Worm (Caenorhabditis elegans): ENCODE data around the gene dmsr-13.

The dmsr-13 gene

ce11 chrV:6819812-6820211 lies at the start of gene dmsr-13:
dmsr-13 (minus strand) TSS chrV:6819912.
- TF ChIP-seq ceh-16 (tag; optimal IDR thresholded peaks at IDR 0.05) = no peak
- TF ChIP-seq ztf-1 (GFP tag; conservative IDR thresholded peaks at IDR 0.05) = no peak
- no peak for TF ChIP-seq alr-1 (tag; optimal IDR thresholded peaks at IDR 0.05)
- TF ChIP-seq unc-39 (tag; optimal IDR thresholded peaks at IDR 0.05) = no peak
- no peak for TF ChIP-seq Y55F3AM.14 (GFP tag; optimal IDR thresholded peaks at IDR 0.05)
- no peak for TF ChIP-seq lin-13 (GFP tag; optimal IDR thresholded peaks at IDR 0.05)
- no peak for TF ChIP-seq ama-1 (optimal IDR thresholded peaks at IDR 0.05)
- no peak for TF ChIP-seq ceh-82 (tag; optimal IDR thresholded peaks at IDR 0.05)
- no peak for TF ChIP-seq snpc-4 (tag; optimal IDR thresholded peaks at IDR 0.05)
- no peak for TF ChIP-seq sma-9 (GFP tag; optimal IDR thresholded peaks at IDR 0.05)
- no peak for TF ChIP-seq sma-9 (tag; optimal IDR thresholded peaks at IDR 0.05)
- no peak for TF ChIP-seq nhr-11 (tag; optimal IDR thresholded peaks at IDR 0.05)
- TF ChIP-seq nhr-25 (tag; optimal IDR thresholded peaks at IDR 0.05) = no peak
- no peak for TF ChIP-seq nhr-23 (tag; optimal IDR thresholded peaks at IDR 0.05)
- TF ChIP-seq ZK546.5 (tag; optimal IDR thresholded peaks at IDR 0.05) = no peak
- TF ChIP-seq F13H6.1 (tag; optimal IDR thresholded peaks at IDR 0.05) = no peak
- no peak for TF ChIP-seq zag-1 (tag; optimal IDR thresholded peaks at IDR 0.05)
- no peak for TF ChIP-seq gmeb-1 (tag; optimal IDR thresholded peaks at IDR 0.05)

DNA sequence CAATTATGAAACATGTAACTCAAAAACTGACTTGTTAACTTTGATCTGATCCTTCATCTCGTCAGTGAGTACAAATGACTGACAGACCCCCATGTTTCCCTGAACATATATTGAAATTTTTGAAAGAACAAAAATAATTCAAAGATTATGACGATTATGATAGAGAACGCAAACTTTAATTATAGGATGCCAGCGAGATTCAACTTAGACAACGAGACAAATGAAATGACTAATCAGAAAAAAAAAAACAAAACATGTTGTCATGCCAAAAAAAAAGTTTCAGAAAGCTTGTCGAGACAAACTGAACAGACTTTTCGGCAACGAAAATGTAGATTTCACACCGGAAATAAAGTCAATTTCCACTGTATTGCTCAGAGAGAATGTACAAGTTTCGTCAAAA lies 35.0 kb upstream of the dmsr-13 start, which contains the start of gene gpa-10:
gpa-10 (minus strand) TSS at position 101 of the 400 bp plus-strand sequence.
- no peak for TF ChIP-seq unc-55 (GFP tag; optimal IDR thresholded peaks at IDR 0.05)

- TF ChIP-seq ama-1 (optimal IDR thresholded peaks at IDR 0.05) (no peak), zag-1 (tag; optimal IDR thresholded peaks at IDR 0.05) (no peak)
Measured at ce11 chrV:6846507-6846906, 26.8 kb upstream of the dmsr-13 start, which contains the start of gene lgc-54. lgc-54 (minus strand) TSS chrV:6846607.

- TF ChIP-seq mab-5 (tag; optimal IDR thresholded peaks at IDR 0.05) = no peak
Measured at ce11 chrV:6842437-6842836, 22.7 kb upstream of the dmsr-13 start, which contains the start of gene T15B7.1. T15B7.1 (plus strand) TSS chrV:6842737.

DNA sequence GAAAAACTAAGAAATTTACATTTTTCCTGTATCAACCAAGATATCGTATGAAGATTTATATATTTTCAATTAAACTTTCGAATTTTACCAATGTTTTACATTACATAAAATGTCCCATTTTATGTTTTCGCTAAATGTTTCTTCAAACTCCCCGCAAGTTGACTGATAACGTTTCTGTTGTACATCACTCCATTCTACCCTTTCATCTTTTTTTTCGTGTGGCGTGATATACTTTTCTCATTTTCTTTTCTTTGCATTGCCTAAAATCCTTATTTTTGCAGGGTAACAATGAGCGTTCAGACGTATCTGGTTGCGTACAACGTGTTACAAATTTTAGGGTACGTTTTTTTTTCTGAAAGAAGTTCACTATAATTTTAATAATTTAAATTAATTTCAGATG lies 19.3 kb upstream of the dmsr-13 start, which contains the start of gene hpo-8:
hpo-8 (plus strand) TSS at position 282 of the 400 bp plus-strand sequence.
- TF ChIP-seq mbf-1 (tag; optimal IDR thresholded peaks at IDR 0.05) = no peak
- TF ChIP-seq nhr-10 (tag; optimal IDR thresholded peaks at IDR 0.05) = no peak
- no peak for TF ChIP-seq R02D3.7 (tag; optimal IDR thresholded peaks at IDR 0.05)
- no peak for TF ChIP-seq Y55F3AM.14 (GFP tag; optimal IDR thresholded peaks at IDR 0.05)
- TF ChIP-seq nhr-6 (tag; optimal IDR thresholded peaks at IDR 0.05) = no peak
- no peak for TF ChIP-seq sma-9 (GFP tag; optimal IDR thresholded peaks at IDR 0.05)
- TF ChIP-seq sma-9 (tag; optimal IDR thresholded peaks at IDR 0.05) = no peak
- no peak for TF ChIP-seq nhr-21 (tag; optimal IDR thresholded peaks at IDR 0.05)
- TF ChIP-seq F13H6.1 (tag; optimal IDR thresholded peaks at IDR 0.05) = no peak

DNA sequence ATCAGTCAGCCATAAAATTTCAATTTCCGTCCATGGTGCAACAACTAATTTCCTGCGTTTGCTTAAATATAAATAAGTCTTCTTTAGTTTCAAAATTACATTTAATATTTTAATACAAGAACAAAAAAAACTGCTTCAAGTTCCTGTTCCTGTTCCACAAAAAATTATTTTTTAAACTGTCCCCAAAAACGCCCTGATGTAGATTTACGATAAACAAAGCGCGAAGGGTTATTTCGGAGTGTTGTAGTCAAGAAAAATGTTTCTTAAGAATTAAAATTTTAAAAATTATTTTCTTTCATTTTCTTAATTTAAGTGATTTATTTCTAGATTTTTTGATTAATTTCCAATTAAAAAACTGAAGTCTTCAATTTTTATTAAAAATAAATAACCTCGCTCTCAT lies 18.9 kb upstream of the dmsr-13 start, which contains the start of gene T15B7.15:
T15B7.15 (minus strand) TSS at position 67 of the 400 bp plus-strand sequence.
- TF ChIP-seq lin-11 (tag; optimal IDR thresholded peaks at IDR 0.05) = no peak
- TF ChIP-seq dmd-4 (tag; optimal IDR thresholded peaks at IDR 0.05) = no peak
- TF ChIP-seq unc-39 (tag; optimal IDR thresholded peaks at IDR 0.05) = no peak
- peak; percentile 78 for TF ChIP-seq gmeb-1 (tag; optimal IDR thresholded peaks at IDR 0.05)
- peak; percentile 50 for TF ChIP-seq C34F6.9 (tag; optimal IDR thresholded peaks at IDR 0.05)
- TF ChIP-seq mbf-1 (tag; optimal IDR thresholded peaks at IDR 0.05) = no peak
- no peak for TF ChIP-seq Y55F3AM.14 (GFP tag; optimal IDR thresholded peaks at IDR 0.05)
- TF ChIP-seq R02D3.7 (tag; optimal IDR thresholded peaks at IDR 0.05) = peak; percentile 93
- TF ChIP-seq unc-55 (GFP tag; optimal IDR thresholded peaks at IDR 0.05) = peak; percentile 81
- peak; percentile 8 for TF ChIP-seq sma-9 (GFP tag; optimal IDR thresholded peaks at IDR 0.05)
- TF ChIP-seq sma-9 (tag; optimal IDR thresholded peaks at IDR 0.05) = no peak

- no peak for TF ChIP-seq aly-2 (tag; optimal IDR thresholded peaks at IDR 0.05)
- no peak for TF ChIP-seq alr-1 (tag; optimal IDR thresholded peaks at IDR 0.05)
Measured at ce11 chrV:6836036-6836435, 16.3 kb upstream of the dmsr-13 start.

DNA sequence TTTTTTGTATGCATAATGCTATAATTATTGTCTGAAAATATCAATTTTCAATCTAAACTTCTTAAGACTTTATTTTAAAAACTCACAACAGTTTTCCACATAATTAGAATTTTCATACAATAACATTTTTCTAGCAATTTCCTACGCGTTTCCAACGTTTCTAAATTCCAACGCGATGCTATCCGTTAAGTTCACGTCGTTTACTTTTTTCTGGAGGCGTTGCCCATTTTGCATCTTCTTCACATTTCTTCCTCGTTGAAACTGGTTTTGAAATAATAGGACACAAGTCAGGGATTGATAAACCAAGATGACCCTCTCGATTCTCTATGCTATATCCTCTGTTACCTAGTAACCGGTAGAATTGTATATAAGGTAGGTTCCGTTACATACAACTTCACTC lies 15.5 kb upstream of the dmsr-13 start, which contains the start of the genes T15B7.14 and col-143:
T15B7.14 (minus strand) TSS at position 101 of the 400 bp plus-strand sequence.
col-143 (plus strand) TSS at position 394 of the 400 bp plus-strand sequence.
- no peak for TF ChIP-seq ZK546.5 (tag; optimal IDR thresholded peaks at IDR 0.05)
- TF ChIP-seq lsy-2 (tag; optimal IDR thresholded peaks at IDR 0.05) = no peak
- TF ChIP-seq nhr-10 (tag; optimal IDR thresholded peaks at IDR 0.05) = no peak
- no peak for TF ChIP-seq ceh-16 (tag; optimal IDR thresholded peaks at IDR 0.05)
- TF ChIP-seq aly-2 (tag; optimal IDR thresholded peaks at IDR 0.05) = no peak
- TF ChIP-seq ztf-1 (GFP tag; conservative IDR thresholded peaks at IDR 0.05) = no peak
- TF ChIP-seq dmd-4 (tag; optimal IDR thresholded peaks at IDR 0.05) = no peak
- TF ChIP-seq C34F6.9 (tag; optimal IDR thresholded peaks at IDR 0.05) = no peak

All from whole organism, L2 larva.